Fruit fly (Drosophila melanogaster) whole organism, embryonic: ENCODE data around the gene CG12643.

Experiments
- Awh ChIP-seq: fragments of 200-800 bp; sonication (Bioruptor generic); IDR thresholded peaks from 2 replicates; pipeline ENCODE4, ENCODE4 v1.3.6; 2022; ENCODE audit warnings: missing biosample characterization, missing genetic modification characterization
- Bteb2 ChIP-seq: fragments of 200-800 bp; sonication (Bioruptor generic); optimal IDR thresholded peaks from 2 replicates; lab custom pipeline; 2016; ENCODE audit warnings: missing biosample characterization, missing genetic modification characterization
- CG10267 ChIP-seq: fragments of 200-800 bp; sonication (Bioruptor generic); optimal IDR thresholded peaks from 2 replicates; lab custom pipeline; 2018; ENCODE audit warnings: missing biosample characterization, mild to moderate bottlenecking, missing genetic modification characterization, moderate library complexity
- CG11560 ChIP-seq: fragments of 200-800 bp; sonication (Bioruptor generic); IDR thresholded peaks from 3 replicates; pipeline ENCODE4 v1.3.6; 2022; ENCODE audit warnings: missing biosample characterization, missing genetic modification characterization
- CG12299 ChIP-seq: fragments of 200-800 bp; sonication (Bioruptor generic); optimal IDR thresholded peaks from 2 replicates; lab custom pipeline; 2018; ENCODE audit warnings: missing biosample characterization, mild to moderate bottlenecking, missing genetic modification characterization
- CG12659 ChIP-seq: fragments of 200-800 bp; sonication (Bioruptor generic); optimal IDR thresholded peaks from 3 replicates; lab custom pipeline; 2017; ENCODE audit warnings: mild to moderate bottlenecking, missing biosample characterization, missing genetic modification reagents, missing genetic modification characterization
- CG12942 ChIP-seq: fragments of 200-800 bp; sonication (Bioruptor generic); optimal IDR thresholded peaks from 3 replicates; lab custom pipeline; 2016; ENCODE audit warnings: missing biosample characterization, missing genetic modification characterization
- CG13287 ChIP-seq: fragments of 200-800 bp; sonication (Bioruptor generic); IDR thresholded peaks from 2 replicates; pipeline ENCODE4 v1.3.6; 2022; ENCODE audit warnings: missing biosample characterization, missing genetic modification characterization; ENCODE audit not compliant: partially characterized antibody
- CG14014 ChIP-seq: fragments of 200-800 bp; sonication (Bioruptor generic); IDR thresholded peaks from 2 replicates; pipeline ENCODE4 v1.3.6; 2022; ENCODE audit warnings: missing biosample characterization, missing genetic modification characterization
- CG15601 ChIP-seq: fragments of 200-800 bp; sonication (Bioruptor generic); optimal IDR thresholded peaks from 3 replicates; lab custom pipeline; 2019; ENCODE audit warnings: missing biosample characterization, mild to moderate bottlenecking, missing genetic modification characterization, moderate library complexity
- CG1647 ChIP-seq: fragments of 200-800 bp; sonication (Bioruptor generic); optimal IDR thresholded peaks from 3 replicates; lab custom pipeline; 2016; ENCODE audit warnings: missing biosample characterization, missing genetic modification characterization
- CG16815 ChIP-seq: fragments of 200-800 bp; sonication (Bioruptor generic); optimal IDR thresholded peaks from 3 replicates; lab custom pipeline; 2017; ENCODE audit warnings: missing biosample characterization, mild to moderate bottlenecking, missing genetic modification characterization
- CG1832 ChIP-seq: fragments of 200-800 bp; sonication (Bioruptor generic); optimal IDR thresholded peaks from 2 replicates; lab custom pipeline; 2017; ENCODE audit warnings: missing biosample characterization, mild to moderate bottlenecking, missing genetic modification characterization, inconsistent platforms
- CG2712 ChIP-seq: fragments of 200-800 bp; optimal IDR thresholded peaks from 3 replicates; lab custom pipeline; 2019; ENCODE audit warnings: missing biosample characterization, mild to moderate bottlenecking, missing genetic modification characterization, moderate library complexity
- CG32532 ChIP-seq: fragments of 200-800 bp; sonication (Bioruptor generic); IDR thresholded peaks from 2 replicates; pipeline ENCODE4 v1.3.6; 2022; ENCODE audit warnings: missing biosample characterization, missing genetic modification characterization
- CG32772 ChIP-seq: fragments of 200-800 bp; sonication (Bioruptor generic); IDR thresholded peaks from 2 replicates; pipeline ENCODE4 v1.3.6; 2022; ENCODE audit warnings: missing biosample characterization, missing genetic modification characterization
- CG34376 ChIP-seq: fragments of 200-800 bp; sonication (Bioruptor generic); optimal IDR thresholded peaks from 2 replicates; lab custom pipeline; 2018; ENCODE audit warnings: missing biosample characterization, mild to moderate bottlenecking, missing genetic modification characterization
- CG6765 ChIP-seq: fragments of 200-800 bp; sonication (Bioruptor generic); optimal IDR thresholded peaks from 3 replicates; lab custom pipeline; 2017; ENCODE audit warnings: missing biosample characterization, mild to moderate bottlenecking, missing genetic modification characterization
- CG7963 ChIP-seq: fragments of 200-800 bp; sonication (Bioruptor generic); IDR thresholded peaks from 3 replicates; pipeline ENCODE4 v1.3.6; 2022; ENCODE audit warnings: missing biosample characterization, missing genetic modification characterization; ENCODE audit not compliant: partially characterized antibody
- CG8290 ChIP-seq, 3 experiments: fragments of 200-800 bp; sonication (Bioruptor generic); optimal IDR thresholded peaks; 2 replicates each; lab custom pipeline; 2016 to 2019; ENCODE audit warnings: missing biosample characterization in 3 of 3, missing genetic modification characterization in 3 of 3, mild to moderate bottlenecking in 2 of 3, moderate library complexity in 1 of 3
- D19B ChIP-seq: fragments of 200-800 bp; sonication (Bioruptor generic); optimal IDR thresholded peaks from 2 replicates; lab custom pipeline; 2017; ENCODE audit warnings: missing biosample characterization, mild to moderate bottlenecking, missing genetic modification characterization
- Doc2 ChIP-seq: fragments of 200-800 bp; sonication (Bioruptor generic); IDR thresholded peaks from 2 replicates; pipeline ENCODE4 v1.3.6; 2022; ENCODE audit warnings: missing biosample characterization, missing genetic modification characterization
- Dref ChIP-seq: fragments of 200-800 bp; sonication (Bioruptor generic); IDR thresholded peaks from 2 replicates; pipeline ENCODE4 v1.3.6; 2022; ENCODE audit warnings: missing biosample characterization, missing genetic modification characterization
- Fer2 ChIP-seq: fragments of 200-800 bp; sonication (Bioruptor generic); optimal IDR thresholded peaks from 2 replicates; lab custom pipeline; 2018; ENCODE audit warnings: missing biosample characterization, mild to moderate bottlenecking, missing genetic modification characterization, moderate library complexity
- GATAe ChIP-seq: fragments of 200-800 bp; sonication (Bioruptor generic); conservative IDR thresholded peaks from 2 replicates; pipeline ENCODE4 v1.3.6; 2022; ENCODE audit warnings: missing biosample characterization, missing genetic modification characterization
- Hmr ChIP-seq: fragments of 200-800 bp; sonication (Bioruptor generic); optimal IDR thresholded peaks from 3 replicates; lab custom pipeline; 2017; ENCODE audit warnings: mild to moderate bottlenecking, missing biosample characterization, missing genetic modification reagents, missing genetic modification characterization
- Jarid2 ChIP-seq: fragments of 200-800 bp; sonication (Bioruptor generic); optimal IDR thresholded peaks from 3 replicates; lab custom pipeline; 2017; ENCODE audit warnings: mild to moderate bottlenecking, missing biosample characterization, missing genetic modification reagents, missing genetic modification characterization
- Lpt ChIP-seq: fragments of >200 bp; optimal IDR thresholded peaks from 2 replicates; lab custom pipeline; 2018; ENCODE audit warnings: missing biosample characterization, missing genetic modification characterization
- Myb ChIP-seq: fragments of 200-800 bp; sonication (Bioruptor generic); optimal IDR thresholded peaks from 2 replicates; lab custom pipeline; 2016; ENCODE audit warnings: missing biosample characterization, missing genetic modification characterization
- Neu2 ChIP-seq: fragments of 200-800 bp; sonication (Bioruptor generic); optimal IDR thresholded peaks from 3 replicates; lab custom pipeline; 2016; ENCODE audit warnings: missing biosample characterization, missing genetic modification characterization, borderline replicate concordance
- Ravus ChIP-seq: fragments of 200-800 bp; sonication (Bioruptor generic); IDR thresholded peaks from 2 replicates; pipeline ENCODE4 v1.3.6; 2022; ENCODE audit warnings: missing biosample characterization, missing genetic modification characterization
- Ssrp ChIP-seq: fragments of 200-800 bp; sonication (Bioruptor generic); optimal IDR thresholded peaks from 2 replicates; lab custom pipeline; 2018; ENCODE audit warnings: missing biosample characterization, mild to moderate bottlenecking, missing genetic modification characterization, moderate library complexity
- Trl ChIP-seq, 3 experiments: fragments of >200 bp in 2 of 3; fragments of 200-800 bp in 1 of 3; sonication (Bioruptor generic) in 1 of 3; optimal IDR thresholded peaks; 2 replicates in 1 of 3; 3 replicates in 2 of 3; lab custom pipeline; 2016 to 2017; ENCODE audit warnings: missing biosample characterization in 1 of 3, missing genetic modification characterization in 1 of 3
- abd-A ChIP-seq: fragments of 200-800 bp; sonication (Bioruptor generic); optimal IDR thresholded peaks from 3 replicates; lab custom pipeline; 2019; ENCODE audit warnings: missing biosample characterization, mild to moderate bottlenecking, missing genetic modification characterization, moderate library complexity
- ato ChIP-seq: fragments of 200-800 bp; sonication (Bioruptor generic); IDR thresholded peaks from 2 replicates; pipeline ENCODE4 v1.3.6; 2022; ENCODE audit warnings: missing biosample characterization, missing genetic modification characterization; ENCODE audit not compliant: partially characterized antibody
- croc ChIP-seq: fragments of 200-800 bp; sonication (Bioruptor generic); conservative IDR thresholded peaks from 3 replicates; pipeline ENCODE4 v1.3.6; 2022; ENCODE audit warnings: missing biosample characterization, missing genetic modification characterization
- cwo ChIP-seq: fragments of 200-800 bp; sonication (Bioruptor generic); optimal IDR thresholded peaks from 3 replicates; lab custom pipeline; 2017; ENCODE audit warnings: missing biosample characterization, missing genetic modification characterization, mild to moderate bottlenecking, moderate library complexity, missing genetic modification reagents
- dysf ChIP-seq: fragments of 200-800 bp; sonication (Bioruptor generic); IDR thresholded peaks from 3 replicates; pipeline ENCODE4 v1.3.6; 2022; ENCODE audit warnings: missing biosample characterization, missing genetic modification characterization
- grn ChIP-seq: fragments of 200-800 bp; sonication (Bioruptor generic); optimal IDR thresholded peaks from 3 replicates; lab custom pipeline; 2017; ENCODE audit warnings: missing biosample characterization, missing genetic modification characterization
- gsb-n ChIP-seq: fragments of 200-800 bp; sonication (Bioruptor generic); optimal IDR thresholded peaks from 3 replicates; lab custom pipeline; 2018; ENCODE audit warnings: missing biosample characterization, mild to moderate bottlenecking, missing genetic modification characterization
- kay ChIP-seq: fragments of 200-800 bp; sonication (Bioruptor generic); optimal IDR thresholded peaks from 2 replicates; lab custom pipeline; 2016; ENCODE audit warnings: missing biosample characterization, missing genetic modification characterization
- luna ChIP-seq: fragments of 200-800 bp; sonication (Bioruptor generic); optimal IDR thresholded peaks from 2 replicates; lab custom pipeline; 2016; ENCODE audit warnings: missing biosample characterization, missing genetic modification characterization
- sens ChIP-seq: fragments of 200-800 bp; sonication (Bioruptor generic); peaks from one replicate; lab custom pipeline; 2016; ENCODE audit warnings: missing biosample characterization, missing genetic modification characterization
- sens-2 ChIP-seq: fragments of 200-800 bp; sonication (Bioruptor generic); IDR thresholded peaks from 2 replicates; pipeline ENCODE4 v1.3.6; 2022; ENCODE audit warnings: missing biosample characterization, missing genetic modification characterization
- slp2 ChIP-seq: fragments of 200-800 bp; sonication (Bioruptor generic); optimal IDR thresholded peaks from 2 replicates; lab custom pipeline; 2016; ENCODE audit warnings: missing biosample characterization, missing genetic modification characterization
- sna ChIP-seq: fragments of 200-800 bp; sonication (Bioruptor generic); IDR thresholded peaks from 2 replicates; pipeline ENCODE4 v1.3.6; 2022; ENCODE audit warnings: missing biosample characterization, missing genetic modification characterization; ENCODE audit not compliant: partially characterized antibody
- sr ChIP-seq: fragments of 200-800 bp; sonication (Bioruptor generic); IDR thresholded peaks from 3 replicates; pipeline ENCODE4 v1.3.6; 2022; ENCODE audit warnings: missing biosample characterization, missing genetic modification characterization
- vnd ChIP-seq: fragments of 200-800 bp; sonication (Bioruptor generic); IDR thresholded peaks from 3 replicates; pipeline ENCODE4 v1.3.6; 2022; ENCODE audit warnings: missing biosample characterization, missing genetic modification characterization; ENCODE audit not compliant: partially characterized antibody
- z ChIP-seq: fragments of 200-800 bp; sonication (Bioruptor generic); IDR thresholded peaks from 3 replicates; pipeline ENCODE4 v1.3.6; 2022; ENCODE audit warnings: missing biosample characterization, missing genetic modification characterization
- zen ChIP-seq: fragments of 200-800 bp; sonication (Bioruptor generic); optimal IDR thresholded peaks from 3 replicates; lab custom pipeline; 2018; ENCODE audit warnings: missing biosample characterization, mild to moderate bottlenecking, missing genetic modification characterization, moderate library complexity

Gene CG12643

DNA sequence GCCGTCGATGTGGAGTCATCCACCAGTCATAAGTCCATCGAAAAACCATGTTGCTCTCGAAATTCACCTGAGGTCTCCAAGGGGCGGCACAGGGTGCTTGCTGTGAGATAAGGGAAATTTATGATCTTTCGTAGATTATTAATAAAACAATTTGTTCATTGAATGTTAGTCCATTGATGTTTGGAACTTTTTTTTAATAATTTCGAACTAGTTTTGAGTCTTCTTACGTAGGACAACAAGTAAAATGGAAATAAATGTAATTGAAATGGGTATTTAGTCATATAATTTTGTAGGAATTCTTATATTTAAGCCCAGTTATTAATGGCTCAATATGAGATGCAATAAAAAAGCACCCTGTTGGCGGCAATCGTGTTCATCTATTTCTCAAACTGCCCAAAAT, 32.6 kb downstream of the CG12643 start (continued):
- TF ChIP-seq zen (tag; lab: Kevin White, UChicago) = peak; percentile 9
- TF ChIP-seq CG1647 (GFP tag; lab: Kevin White, UChicago) = no peak
- peak; percentile 19 for TF ChIP-seq CG16815
- no peak for TF ChIP-seq luna
- no peak for TF ChIP-seq z (GFP tag; lab: Robert Waterston, UW)
- TF ChIP-seq CG32772 (GFP tag; lab: Robert Waterston, UW) = peak; percentile 43
- no peak for TF ChIP-seq ato (GFP tag; lab: Robert Waterston, UW)
- TF ChIP-seq Dref (GFP tag; lab: Robert Waterston, UW) = no peak
- peak; percentile 82 for TF ChIP-seq CG2712 (tag; lab: Kevin White, UChicago)
- peak; percentile 62; the same call in 1 of the 2 replicates for TF ChIP-seq CG32532
- TF ChIP-seq gsb-n (tag; lab: Kevin White, UChicago) = no peak
- peak; percentile 70 for TF ChIP-seq Bteb2 (GFP tag; lab: Kevin White, UChicago)
- TF ChIP-seq sna (GFP tag; lab: Robert Waterston, UW) = no peak
- peak; percentile 38; the same call in 2 of the 3 replicates for TF ChIP-seq croc
- no peak for TF ChIP-seq grn
- peak; percentile 39 for TF ChIP-seq abd-A (tag; lab: Kevin White, UChicago)
- TF ChIP-seq D19B = no peak
- TF ChIP-seq CG1832 (GFP tag; lab: Kevin White, UChicago) = no peak
- TF ChIP-seq GATAe = no peak
- TF ChIP-seq slp2 (GFP tag; lab: Kevin White, UChicago) = peak; percentile 20
- peak; percentile 51; the same call in 1 of the 2 replicates for TF ChIP-seq Awh (GFP tag; lab: Robert Waterston, UW)
- TF ChIP-seq CG14014 (GFP tag; lab: Robert Waterston, UW) = 0 out of 2 replicates have a peak, but pooled peaks have one; percentile 48
- no peak for TF ChIP-seq sr (GFP tag; lab: Robert Waterston, UW)
- TF ChIP-seq CG12299 (tag; lab: Kevin White, UChicago) = peak; percentile 75
- peak; percentile 49 for TF ChIP-seq CG12942
- TF ChIP-seq CG6765 (GFP tag; lab: Kevin White, UChicago) = peak; percentile 38
- TF ChIP-seq CG12659 (GFP tag; lab: Kevin White, UChicago) = peak; percentile 86
- no peak for TF ChIP-seq CG7963
- TF ChIP-seq sens-2 = no peak
- TF ChIP-seq sens (GFP tag; lab: Kevin White, UChicago) = peak; percentile 91
- TF ChIP-seq Jarid2 (GFP tag; lab: Kevin White, UChicago) = no peak
- no peak; the same call in 1 of the 2 replicates for TF ChIP-seq Ravus
- no peak for TF ChIP-seq Lpt (GFP tag; lab: Kevin White, UChicago)
- TF ChIP-seq CG13287 (GFP tag; lab: Robert Waterston, UW) = no peak
- TF ChIP-seq dysf (GFP tag; lab: Robert Waterston, UW) = peak; percentile 77
- no peak for TF ChIP-seq Fer2
- TF ChIP-seq CG34376 (GFP tag; lab: Kevin White, UChicago) = peak; percentile 6
- TF ChIP-seq Neu2 = no peak
- TF ChIP-seq Doc2 (GFP tag; lab: Robert Waterston, UW) = no peak
- peak; percentile 50 for TF ChIP-seq Myb (GFP tag; lab: Kevin White, UChicago)
- peak; percentile 40 for TF ChIP-seq Hmr
- no peak for TF ChIP-seq CG11560 (tag; lab: Robert Waterston, UW)
- no peak for TF ChIP-seq CG8290 (GFP tag; optimal IDR thresholded peaks at IDR 0.05; lab: Kevin White, UChicago)
- TF ChIP-seq CG8290 (tag; optimal IDR thresholded peaks at IDR 0.05; lab: Kevin White, UChicago) = no peak
- no peak for TF ChIP-seq Trl (optimal IDR thresholded peaks at IDR 0.05; lab: Kevin White, UChicago)
- no peak for TF ChIP-seq Trl (GFP tag; optimal IDR thresholded peaks at IDR 0.05; lab: Kevin White, UChicago)
- TF ChIP-seq Ssrp (tag; lab: Kevin White, UChicago) = peak; percentile 80
- peak; percentile 40 for TF ChIP-seq CG15601
- peak; percentile 59 for TF ChIP-seq cwo (GFP tag; lab: Kevin White, UChicago)
- no peak for TF ChIP-seq vnd (GFP tag; lab: Robert Waterston, UW)
- TF ChIP-seq kay = peak; percentile 43
- peak; percentile 58 for TF ChIP-seq CG10267 (tag; lab: Kevin White, UChicago)
